Fruit fly (Drosophila melanogaster) whole organism, embryonic: ENCODE results near the gene CG3634.
A peak's percentile ranks its signal among the peaks of the same experiment; 100 is the strongest.

Source experiments
- Awh ChIP-seq: fragments of 200-800 bp; sonication (Bioruptor generic); IDR thresholded peaks from 2 replicates; pipeline ENCODE4, ENCODE4 v1.3.6; 2022; ENCODE audit warnings: missing biosample characterization, missing genetic modification characterization
- CG10267 ChIP-seq: fragments of 200-800 bp; sonication (Bioruptor generic); optimal IDR thresholded peaks from 2 replicates; lab custom pipeline; 2018; ENCODE audit warnings: missing biosample characterization, mild to moderate bottlenecking, missing genetic modification characterization, moderate library complexity
- CG10543 ChIP-seq: fragments of 200-800 bp; sonication (Bioruptor generic); optimal IDR thresholded peaks from 3 replicates; lab custom pipeline; 2017; ENCODE audit warnings: missing biosample characterization, mild to moderate bottlenecking, missing genetic modification characterization, moderate library complexity
- CG11723 ChIP-seq: fragments of 200-800 bp; sonication (Bioruptor generic); optimal IDR thresholded peaks from 2 replicates; lab custom pipeline; 2017; ENCODE audit warnings: missing biosample characterization, mild to moderate bottlenecking, missing genetic modification characterization
- CG12219 ChIP-seq: fragments of 200-800 bp; sonication (Bioruptor generic); optimal IDR thresholded peaks from 3 replicates; lab custom pipeline; 2018; ENCODE audit warnings: missing biosample characterization, mild to moderate bottlenecking, missing genetic modification characterization
- CG12769 ChIP-seq: fragments of 200-800 bp; sonication (Bioruptor generic); optimal IDR thresholded peaks from 2 replicates; lab custom pipeline; 2019; ENCODE audit warnings: missing biosample characterization, mild to moderate bottlenecking, missing genetic modification characterization, moderate library complexity
- CG13287 ChIP-seq: fragments of 200-800 bp; sonication (Bioruptor generic); IDR thresholded peaks from 2 replicates; pipeline ENCODE4 v1.3.6; 2022; ENCODE audit warnings: missing biosample characterization, missing genetic modification characterization; ENCODE audit not compliant: partially characterized antibody
- CG14441 ChIP-seq: fragments of 200-800 bp; sonication (Bioruptor generic); IDR thresholded peaks from 2 replicates; pipeline ENCODE4 v1.3.6; 2022; ENCODE audit warnings: missing biosample characterization, missing genetic modification characterization
- CG1529 ChIP-seq: fragments of 200-800 bp; sonication (Bioruptor generic); optimal IDR thresholded peaks from 3 replicates; lab custom pipeline; 2018; ENCODE audit warnings: missing biosample characterization, missing genetic modification characterization
- CG17186 ChIP-seq: fragments of 200-800 bp; sonication (Bioruptor generic); optimal IDR thresholded peaks from 3 replicates; lab custom pipeline; 2017; ENCODE audit warnings: missing biosample characterization, missing genetic modification reagents, missing genetic modification characterization
- CG2116 ChIP-seq: fragments of 200-800 bp; sonication (Bioruptor generic); optimal IDR thresholded peaks from 3 replicates; lab custom pipeline; 2018; ENCODE audit warnings: missing biosample characterization, mild to moderate bottlenecking, missing genetic modification characterization
- CG33213 ChIP-seq: fragments of 200-800 bp; sonication (Bioruptor generic); optimal IDR thresholded peaks from 3 replicates; lab custom pipeline; 2016; ENCODE audit warnings: missing biosample characterization, missing genetic modification characterization
- CG34224 ChIP-seq: fragments of 200-800 bp; sonication (Bioruptor generic); IDR thresholded peaks from 3 replicates; pipeline ENCODE4 v1.3.6; 2022; ENCODE audit warnings: missing biosample characterization, missing genetic modification characterization; ENCODE audit not compliant: partially characterized antibody
- CG3847 ChIP-seq: fragments of 200-800 bp; sonication (Bioruptor generic); IDR thresholded peaks from 2 replicates; pipeline ENCODE4 v1.3.6; 2022; ENCODE audit warnings: missing biosample characterization, missing genetic modification characterization
- CG4617 ChIP-seq: fragments of 200-800 bp; sonication (Bioruptor generic); optimal IDR thresholded peaks from 3 replicates; lab custom pipeline; 2016; ENCODE audit warnings: missing biosample characterization, missing genetic modification characterization, borderline replicate concordance
- CG6765 ChIP-seq: fragments of 200-800 bp; sonication (Bioruptor generic); optimal IDR thresholded peaks from 3 replicates; lab custom pipeline; 2017; ENCODE audit warnings: missing biosample characterization, mild to moderate bottlenecking, missing genetic modification characterization
- CG8478 ChIP-seq: fragments of >200 bp; optimal IDR thresholded peaks from 2 replicates; lab custom pipeline; 2018
- CTCF ChIP-seq: fragments of 200-800 bp; sonication (Bioruptor generic); optimal IDR thresholded peaks from 2 replicates; lab custom pipeline; 2017; ENCODE audit warnings: missing biosample characterization, mild to moderate bottlenecking, missing genetic modification characterization, moderate library complexity
- CoRest ChIP-seq: fragments of 200-800 bp; sonication (Bioruptor generic); optimal IDR thresholded peaks from 3 replicates; lab custom pipeline; 2018; ENCODE audit warnings: missing biosample characterization, mild to moderate bottlenecking, missing genetic modification characterization, moderate library complexity
- E2f2 ChIP-seq: fragments of 200-800 bp; sonication (Bioruptor generic); IDR thresholded peaks from 2 replicates; pipeline ENCODE4 v1.3.6; 2022; ENCODE audit warnings: missing biosample characterization, missing genetic modification characterization
- Elba2 ChIP-seq: fragments of 200-800 bp; sonication (Bioruptor generic); optimal IDR thresholded peaks from 3 replicates; lab custom pipeline; 2016; ENCODE audit warnings: missing biosample characterization, missing genetic modification characterization
- Ets97D ChIP-seq: fragments of 200-800 bp; sonication (Bioruptor generic); optimal IDR thresholded peaks from 3 replicates; lab custom pipeline; 2016; ENCODE audit warnings: missing biosample characterization, missing genetic modification characterization
- Fer3 ChIP-seq: fragments of 200-800 bp; sonication (Bioruptor generic); optimal IDR thresholded peaks from 2 replicates; lab custom pipeline; 2018; ENCODE audit warnings: missing biosample characterization, mild to moderate bottlenecking, missing genetic modification characterization, moderate library complexity
- HmgZ ChIP-seq: fragments of 200-800 bp; sonication (Bioruptor generic); optimal IDR thresholded peaks from 2 replicates; lab custom pipeline; 2018; ENCODE audit warnings: missing biosample characterization, mild to moderate bottlenecking, missing genetic modification characterization
- MESR4 ChIP-seq: fragments of 200-800 bp; sonication (Bioruptor generic); optimal IDR thresholded peaks from 2 replicates; lab custom pipeline; 2018; ENCODE audit warnings: missing biosample characterization, mild to moderate bottlenecking, missing genetic modification characterization, moderate library complexity
- Med ChIP-seq: fragments of 200-800 bp; sonication (Bioruptor generic); peaks from one replicate; lab custom pipeline; 2016; ENCODE audit warnings: missing biosample characterization, missing genetic modification characterization, mild to moderate bottlenecking, inconsistent platforms, moderate library complexity
- Myb ChIP-seq: fragments of 200-800 bp; sonication (Bioruptor generic); optimal IDR thresholded peaks from 2 replicates; lab custom pipeline; 2016; ENCODE audit warnings: missing biosample characterization, missing genetic modification characterization
- Scr ChIP-seq: fragments of 200-800 bp; sonication (Bioruptor generic); IDR thresholded peaks from 2 replicates; pipeline ENCODE4 v1.3.6; 2022; ENCODE audit warnings: missing biosample characterization, missing genetic modification characterization; ENCODE audit not compliant: partially characterized antibody
- Sry-δ ChIP-seq: fragments of 200-800 bp; sonication (Bioruptor generic); optimal IDR thresholded peaks from 2 replicates; lab custom pipeline; 2016; ENCODE audit warnings: missing biosample characterization, missing genetic modification characterization
- Stat92E ChIP-seq, 3 experiments: fragments of >200 bp in 2 of 3; fragments of 200-800 bp in 1 of 3; sonication (Bioruptor generic) in 1 of 3; optimal IDR thresholded peaks; 2 replicates each; lab custom pipeline; 2017 to 2019; ENCODE audit warnings: missing biosample characterization in 3 of 3, missing genetic modification characterization in 3 of 3, mild to moderate bottlenecking in 1 of 3, moderate library complexity in 1 of 3
- YL-1 ChIP-seq: fragments of 200-800 bp; sonication (Bioruptor generic); optimal IDR thresholded peaks from 3 replicates; lab custom pipeline; 2017; ENCODE audit warnings: missing biosample characterization, mild to moderate bottlenecking, missing genetic modification characterization
- chinmo ChIP-seq: fragments of 200-800 bp; sonication (Bioruptor generic); IDR thresholded peaks from 4 replicates; pipeline ENCODE4 v1.3.6; 2022; ENCODE audit warnings: missing biosample characterization, missing genetic modification characterization; ENCODE audit not compliant: partially characterized antibody
- da ChIP-seq: fragments of 200-800 bp; sonication (Bioruptor generic); optimal IDR thresholded peaks from 2 replicates; lab custom pipeline; 2016; ENCODE audit warnings: missing biosample characterization, missing genetic modification characterization
- danr ChIP-seq: fragments of 200-800 bp; sonication (Bioruptor generic); IDR thresholded peaks from 2 replicates; pipeline ENCODE4 v1.3.6; 2022; ENCODE audit warnings: missing biosample characterization, missing genetic modification characterization
- gfzf ChIP-seq: fragments of 200-800 bp; sonication (Bioruptor generic); optimal IDR thresholded peaks from 2 replicates; lab custom pipeline; 2016; ENCODE audit warnings: missing biosample characterization, mild to moderate bottlenecking, missing genetic modification characterization, moderate library complexity
- hbn ChIP-seq: fragments of 200-800 bp; sonication (Bioruptor generic); IDR thresholded peaks from 2 replicates; pipeline ENCODE4 v1.3.6; 2022; ENCODE audit warnings: missing biosample characterization, missing genetic modification characterization; ENCODE audit not compliant: partially characterized antibody
- insv ChIP-seq, 2 experiments: fragments of 200-800 bp; sonication (Bioruptor generic); optimal IDR thresholded peaks; 3 replicates each; lab custom pipeline; 2016 to 2018; ENCODE audit warnings: missing biosample characterization in 2 of 2, missing genetic modification characterization in 2 of 2
- knrl ChIP-seq: fragments of 200-800 bp; sonication (Bioruptor generic); IDR thresholded peaks from 3 replicates; pipeline ENCODE4 v1.3.6; 2022; ENCODE audit warnings: missing biosample characterization, missing genetic modification characterization; ENCODE audit not compliant: partially characterized antibody
- nerfin-1 ChIP-seq: fragments of 200-800 bp; sonication (Bioruptor generic); optimal IDR thresholded peaks from 3 replicates; lab custom pipeline; 2019; ENCODE audit warnings: missing biosample characterization, mild to moderate bottlenecking, missing genetic modification characterization, moderate library complexity
- pzg ChIP-seq: fragments of 200-800 bp; sonication (Bioruptor generic); optimal IDR thresholded peaks from 3 replicates; lab custom pipeline; 2018; ENCODE audit warnings: missing biosample characterization, mild to moderate bottlenecking, missing genetic modification characterization, moderate library complexity
- sna ChIP-seq: fragments of 200-800 bp; sonication (Bioruptor generic); IDR thresholded peaks from 2 replicates; pipeline ENCODE4 v1.3.6; 2022; ENCODE audit warnings: missing biosample characterization, missing genetic modification characterization; ENCODE audit not compliant: partially characterized antibody
- stwl ChIP-seq: fragments of 200-800 bp; sonication (Bioruptor generic); optimal IDR thresholded peaks from 3 replicates; lab custom pipeline; 2018; ENCODE audit warnings: missing biosample characterization, mild to moderate bottlenecking, missing genetic modification characterization, moderate library complexity
- trem ChIP-seq: fragments of 200-800 bp; optimal IDR thresholded peaks from 3 replicates; lab custom pipeline; 2019; ENCODE audit warnings: missing biosample characterization, mild to moderate bottlenecking, missing genetic modification characterization, moderate library complexity
- unpg ChIP-seq: fragments of 200-800 bp; sonication (Bioruptor generic); optimal IDR thresholded peaks from 3 replicates; lab custom pipeline; 2018; ENCODE audit warnings: missing biosample characterization, mild to moderate bottlenecking, missing genetic modification characterization, moderate library complexity

The CG3634 gene

dm6 chr3L:20800208-20800607 lies 8.9 kb downstream of the CG3634 start, which contains the start of gene Spc105R (continued):
- TF ChIP-seq Fer3: no peak
- no peak for TF ChIP-seq CG1529 (GFP tag; lab: Kevin White, UChicago)
- TF ChIP-seq insv (GFP tag; optimal IDR thresholded peaks at IDR 0.05; lab: Kevin White, UChicago): peak in 1 of 2 experiments; percentile 80
- TF ChIP-seq nerfin-1 (tag; lab: Kevin White, UChicago): no peak
- 0 out of 4 replicates have a peak, but pooled peaks have one; percentile 35 for TF ChIP-seq chinmo (GFP tag; lab: Robert Waterston, UW)
- peak; percentile 90 for TF ChIP-seq E2f2
- TF ChIP-seq CG4617: peak; percentile 7
- TF ChIP-seq CG12769 (tag; lab: Kevin White, UChicago): no peak
- no peak for TF ChIP-seq sna (GFP tag; lab: Robert Waterston, UW)
- TF ChIP-seq CG17186: peak; percentile 9
- peak; percentile 54 for TF ChIP-seq YL-1 (GFP tag; lab: Kevin White, UChicago)
- no peak for TF ChIP-seq CG12219 (GFP tag; lab: Kevin White, UChicago)
- TF ChIP-seq Awh (GFP tag; lab: Robert Waterston, UW): no peak
- peak in 1 of 3 experiments; percentile 9 for TF ChIP-seq Stat92E (GFP tag; optimal IDR thresholded peaks at IDR 0.05; lab: Kevin White, UChicago)
- TF ChIP-seq CoRest (tag; lab: Kevin White, UChicago): no peak
- 0 out of 3 replicates have a peak, but pooled peaks have one; percentile 12 for TF ChIP-seq knrl (GFP tag; lab: Robert Waterston, UW)
- no peak for TF ChIP-seq da (GFP tag; lab: Kevin White, UChicago)
- TF ChIP-seq Elba2 (GFP tag; lab: Kevin White, UChicago): peak; percentile 65
- no peak for TF ChIP-seq Med
- TF ChIP-seq CG11723 (GFP tag; lab: Kevin White, UChicago): no peak
- no peak for TF ChIP-seq CG8478
- TF ChIP-seq CG33213 (GFP tag; lab: Kevin White, UChicago): peak; percentile 73
- no peak for TF ChIP-seq danr (GFP tag; lab: Robert Waterston, UW)
- TF ChIP-seq trem (tag; lab: Kevin White, UChicago): peak; percentile 76
- peak; percentile 37 for TF ChIP-seq CG10267 (tag; lab: Kevin White, UChicago)
- no peak for TF ChIP-seq CG6765 (GFP tag; lab: Kevin White, UChicago)
- TF ChIP-seq CG34224 (GFP tag; lab: Robert Waterston, UW): 0 out of 3 replicates have a peak, but pooled peaks have one; percentile 29
- peak; percentile 32 for TF ChIP-seq CG2116 (GFP tag; lab: Kevin White, UChicago)
- TF ChIP-seq Scr (GFP tag; lab: Robert Waterston, UW): peak; percentile 39
- TF ChIP-seq HmgZ (tag; lab: Kevin White, UChicago): peak; percentile 7
- TF ChIP-seq CG13287: peak; percentile 56; the same call in 1 of the 2 replicates
- TF ChIP-seq pzg (GFP tag; lab: Kevin White, UChicago): peak; percentile 76
- TF ChIP-seq CG14441 (GFP tag; lab: Robert Waterston, UW): no peak
- no peak for TF ChIP-seq CG10543 (GFP tag; lab: Kevin White, UChicago)
- TF ChIP-seq stwl (tag; lab: Kevin White, UChicago): peak; percentile 47
- TF ChIP-seq CG3847 (GFP tag; lab: Robert Waterston, UW): 0 out of 2 replicates have a peak, but pooled peaks have one; percentile 25
- TF ChIP-seq Myb (GFP tag; lab: Kevin White, UChicago): peak; percentile 99
- peak; percentile 62 for TF ChIP-seq Sry-δ
- TF ChIP-seq CTCF (GFP tag; lab: Kevin White, UChicago): peak; percentile 46
- TF ChIP-seq gfzf (GFP tag; lab: Kevin White, UChicago): peak; percentile 86
- TF ChIP-seq Ets97D: peak; percentile 86
- no peak for TF ChIP-seq hbn (GFP tag; lab: Robert Waterston, UW)
- TF ChIP-seq MESR4 (GFP tag; lab: Kevin White, UChicago): peak; percentile 41
- TF ChIP-seq unpg (GFP tag; lab: Kevin White, UChicago): no peak
